Worm (Caenorhabditis elegans): Measurements from ENCODE around the gene mai-1.

The mai-1 gene

DNA sequence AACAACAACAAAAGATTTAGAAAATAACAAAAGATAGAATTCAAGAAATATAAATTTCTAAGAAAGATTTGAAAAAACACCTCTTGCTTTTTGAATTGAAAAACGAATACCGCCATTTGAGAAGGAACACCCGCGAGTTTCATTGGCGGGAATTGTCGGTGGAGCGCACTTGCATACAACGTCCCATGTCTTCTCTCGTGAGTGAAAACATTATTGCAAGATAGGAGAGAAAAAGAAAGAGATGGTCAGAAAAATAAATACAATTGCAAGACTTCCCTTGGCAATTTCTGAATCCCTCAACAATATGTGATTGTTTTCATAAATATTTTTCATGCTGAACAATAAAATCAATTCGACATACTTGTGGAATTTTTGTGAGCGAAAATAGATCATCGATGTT lies 10.3 kb downstream of the mai-1 start, which contains the start of gene K10B3.5 (continued):
- peak; percentile 59 for TF ChIP-seq nhr-77 (tag; optimal IDR thresholded peaks at IDR 0.05)
- no peak for TF ChIP-seq sox-4 (tag; optimal IDR thresholded peaks at IDR 0.05)
- TF ChIP-seq lin-35 (GFP tag; optimal IDR thresholded peaks at IDR 0.05), result peak; percentile 70 to 91
- peak; percentile 48 for TF ChIP-seq skn-1 (tag; optimal IDR thresholded peaks at IDR 0.05)
- no peak for TF ChIP-seq unc-98 (GFP tag; IDR thresholded peaks at IDR 0.05)
- TF ChIP-seq fos-1 (tag; optimal IDR thresholded peaks at IDR 0.05), result peak; percentile 41
- peak; percentile 29 for TF ChIP-seq ama-1 (optimal IDR thresholded peaks at IDR 0.05)
- peak; percentile 71 for TF ChIP-seq nhr-20 (tag; optimal IDR thresholded peaks at IDR 0.05)
- TF ChIP-seq ets-5 (GFP tag; IDR thresholded peaks at IDR 0.05), result no peak
- TF ChIP-seq swsn-7 (tag; optimal IDR thresholded peaks at IDR 0.05), result peak; percentile 65
- TF ChIP-seq snu-23 (GFP tag; optimal IDR thresholded peaks at IDR 0.05), result peak; percentile 71
- TF ChIP-seq mdl-1 (tag; optimal IDR thresholded peaks at IDR 0.05), result peak in 1 of 2 experiments; percentile 58
- TF ChIP-seq sptf-1 (tag; optimal IDR thresholded peaks at IDR 0.05), result no peak
- TF ChIP-seq pag-3 (tag; optimal IDR thresholded peaks at IDR 0.05; ENCODE audit: borderline replicate concordance, insufficient read depth), result peak; percentile 60
- TF ChIP-seq dsc-1 (tag; optimal IDR thresholded peaks at IDR 0.05), result peak; percentile 55
- peak; percentile 67 for TF ChIP-seq nhr-47 (tag; optimal IDR thresholded peaks at IDR 0.05)
- TF ChIP-seq lin-39 (tag; optimal IDR thresholded peaks at IDR 0.05), result peak; percentile 24
- TF ChIP-seq xbp-1 (tag; optimal IDR thresholded peaks at IDR 0.05), result peak; percentile 56
- TF ChIP-seq lin-15B (tag; optimal IDR thresholded peaks at IDR 0.05), result peak; percentile 51
- TF ChIP-seq blmp-1 (tag; optimal IDR thresholded peaks at IDR 0.05), result peak; percentile 82

DNA sequence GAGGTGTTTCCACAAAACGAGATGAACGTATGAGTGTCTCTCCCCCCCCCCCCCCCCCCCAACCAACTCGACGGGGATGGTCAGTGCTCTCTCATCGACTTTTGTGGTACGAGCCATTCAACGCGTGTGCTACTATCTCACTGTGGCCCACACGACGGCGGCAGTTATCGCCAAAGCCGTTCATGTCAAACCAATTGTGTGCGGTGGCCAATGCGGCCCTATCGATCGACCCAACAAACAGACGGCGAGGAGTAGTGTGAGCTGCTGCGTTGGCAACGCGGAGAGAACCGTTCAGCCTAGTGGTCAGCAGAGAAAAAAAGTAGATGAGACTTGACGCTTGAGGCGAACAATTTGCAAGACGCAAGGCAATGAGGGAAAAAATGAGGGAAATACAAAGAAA lies 13.6 kb downstream of the mai-1 start:
- TF ChIP-seq unc-62 (GFP tag; optimal IDR thresholded peaks at IDR 0.05) (no peak), tbx-2 (tag; optimal IDR thresholded peaks at IDR 0.05) (no peak), efl-3 (GFP tag; optimal IDR thresholded peaks at IDR 0.05) (no peak), skn-1 (tag; optimal IDR thresholded peaks at IDR 0.05) (peak; percentile 16), isw-1 (GFP tag; IDR thresholded peaks at IDR 0.05) (no peak), hlh-17 (GFP tag; optimal IDR thresholded peaks at IDR 0.05; ENCODE audit: borderline replicate concordance) (no peak), grh-1 (GFP tag; IDR thresholded peaks at IDR 0.05) (no peak), rnt-1 (tag; optimal IDR thresholded peaks at IDR 0.05) (peak; percentile 25), nhr-71 (tag; optimal IDR thresholded peaks at IDR 0.05) (peak; percentile 9), ztf-11 (tag; optimal IDR thresholded peaks at IDR 0.05) (no peak), dsc-1 (tag; optimal IDR thresholded peaks at IDR 0.05) (peak; percentile 18), lin-13 (GFP tag; optimal IDR thresholded peaks at IDR 0.05) (no peak), snu-23 (GFP tag; optimal IDR thresholded peaks at IDR 0.05) (peak; percentile 10), mep-1 (tag; optimal IDR thresholded peaks at IDR 0.05) (peak; percentile 34), pag-3 (tag; optimal IDR thresholded peaks at IDR 0.05; ENCODE audit: borderline replicate concordance, insufficient read depth) (no peak), C34B4.2 (tag; optimal IDR thresholded peaks at IDR 0.05) (no peak), zip-4 (GFP tag; optimal IDR thresholded peaks at IDR 0.05) (no peak), nhr-20 (tag; optimal IDR thresholded peaks at IDR 0.05) (no peak), fkh-8 (tag; optimal IDR thresholded peaks at IDR 0.05) (peak; percentile 26), ceh-88 (GFP tag; IDR thresholded peaks at IDR 0.05) (no peak), lsy-2 (tag; optimal IDR thresholded peaks at IDR 0.05) (no peak), C16A3.4 (tag; optimal IDR thresholded peaks at IDR 0.05) (no peak), tlp-1 (tag; optimal IDR thresholded peaks at IDR 0.05) (no peak), lin-14 (GFP tag; optimal IDR thresholded peaks at IDR 0.05) (peak; percentile 57), nhr-85 (tag) (no peak), unc-130 (tag; optimal IDR thresholded peaks at IDR 0.05) (no peak), sup-37 (GFP tag; optimal IDR thresholded peaks at IDR 0.05) (no peak)
